Fruit fly (Drosophila melanogaster) whole organism, embryonic: ENCODE measurements around the gene sna.

ENCODE experiments used
- Adf1 ChIP-seq: fragments of 200-800 bp; sonication (Bioruptor generic); IDR thresholded peaks from 2 replicates; pipeline ENCODE4 v1.3.6; 2022; ENCODE audit warnings: missing biosample characterization, missing genetic modification characterization
- Antp ChIP-seq: fragments of 200-800 bp; sonication (Bioruptor generic); optimal IDR thresholded peaks from 3 replicates; lab custom pipeline; 2016; ENCODE audit warnings: missing biosample characterization, missing genetic modification characterization
- CG10543 ChIP-seq: fragments of 200-800 bp; sonication (Bioruptor generic); optimal IDR thresholded peaks from 3 replicates; lab custom pipeline; 2017; ENCODE audit warnings: missing biosample characterization, mild to moderate bottlenecking, missing genetic modification characterization, moderate library complexity
- CG10979 ChIP-seq: fragments of 200-800 bp; sonication (Bioruptor generic); optimal IDR thresholded peaks from 2 replicates; lab custom pipeline; 2018; ENCODE audit warnings: missing biosample characterization, mild to moderate bottlenecking, missing genetic modification characterization, moderate library complexity
- CG11398 ChIP-seq: fragments of 200-800 bp; sonication (Bioruptor generic); optimal IDR thresholded peaks from 2 replicates; lab custom pipeline; 2016; ENCODE audit warnings: missing biosample characterization, missing genetic modification characterization
- CG11456 ChIP-seq: fragments of 200-800 bp; sonication (Bioruptor generic); IDR thresholded peaks from 3 replicates; pipeline ENCODE4 v1.3.6; 2022; ENCODE audit warnings: missing biosample characterization, missing genetic modification characterization
- CG11504 ChIP-seq: fragments of 200-800 bp; sonication (Bioruptor generic); optimal IDR thresholded peaks from 3 replicates; lab custom pipeline; 2019; ENCODE audit warnings: missing biosample characterization, mild to moderate bottlenecking, missing genetic modification characterization, moderate library complexity
- CG12236 ChIP-seq: fragments of 200-800 bp; sonication (Bioruptor generic); optimal IDR thresholded peaks from 2 replicates; lab custom pipeline; 2016; ENCODE audit warnings: missing biosample characterization, missing genetic modification characterization
- CG13424 ChIP-seq: fragments of 200-800 bp; sonication (Bioruptor generic); optimal IDR thresholded peaks from 2 replicates; lab custom pipeline; 2019; ENCODE audit warnings: missing biosample characterization, mild to moderate bottlenecking, missing genetic modification characterization, moderate library complexity
- CG13624 ChIP-seq: fragments of 200-800 bp; sonication (Bioruptor generic); optimal IDR thresholded peaks from 2 replicates; lab custom pipeline; 2016; ENCODE audit warnings: missing biosample characterization, missing genetic modification characterization
- CG13775 ChIP-seq: fragments of 200-800 bp; sonication (Bioruptor generic); optimal IDR thresholded peaks from 3 replicates; lab custom pipeline; 2017; ENCODE audit warnings: missing biosample characterization, mild to moderate bottlenecking, missing genetic modification characterization
- CG15514 ChIP-seq: fragments of 200-800 bp; sonication (Bioruptor generic); optimal IDR thresholded peaks from 3 replicates; lab custom pipeline; 2017; ENCODE audit warnings: missing biosample characterization, missing genetic modification characterization, mild to moderate bottlenecking, moderate library complexity, missing genetic modification reagents
- CG1792 ChIP-seq: fragments of 200-800 bp; sonication (Bioruptor generic); optimal IDR thresholded peaks from 2 replicates; lab custom pipeline; 2016; ENCODE audit warnings: missing biosample characterization, missing genetic modification characterization
- CG18262 ChIP-seq: fragments of 200-800 bp; optimal IDR thresholded peaks from 3 replicates; lab custom pipeline; 2019; ENCODE audit warnings: missing biosample characterization, mild to moderate bottlenecking, missing genetic modification characterization, moderate library complexity
- CG2712 ChIP-seq: fragments of 200-800 bp; optimal IDR thresholded peaks from 3 replicates; lab custom pipeline; 2019; ENCODE audit warnings: missing biosample characterization, mild to moderate bottlenecking, missing genetic modification characterization, moderate library complexity
- CG2875 ChIP-seq: fragments of 200-800 bp; sonication (Bioruptor generic); optimal IDR thresholded peaks from 2 replicates; lab custom pipeline; 2017; ENCODE audit warnings: missing biosample characterization, mild to moderate bottlenecking, missing genetic modification characterization, missing genetic modification reagents
- CG3281 ChIP-seq: fragments of 200-800 bp; sonication (Bioruptor generic); optimal IDR thresholded peaks from 3 replicates; lab custom pipeline; 2017; ENCODE audit warnings: missing biosample characterization, mild to moderate bottlenecking, missing genetic modification characterization
- CG3838 ChIP-seq: fragments of 200-800 bp; sonication (Bioruptor generic); optimal IDR thresholded peaks from 3 replicates; lab custom pipeline; 2016; ENCODE audit warnings: missing biosample characterization, missing genetic modification characterization
- CG6813 ChIP-seq: fragments of 200-800 bp; sonication (Bioruptor generic); optimal IDR thresholded peaks from 2 replicates; lab custom pipeline; 2017; ENCODE audit warnings: missing biosample characterization, missing genetic modification characterization, mild to moderate bottlenecking, moderate library complexity, missing genetic modification reagents
- CG7357 ChIP-seq: fragments of 200-800 bp; sonication (Bioruptor generic); IDR thresholded peaks from 3 replicates; pipeline ENCODE4 v1.3.6; 2022; ENCODE audit warnings: missing biosample characterization, missing genetic modification characterization
- CG7987 ChIP-seq: fragments of 200-800 bp; sonication (Bioruptor generic); optimal IDR thresholded peaks from 2 replicates; lab custom pipeline; 2018; ENCODE audit warnings: missing biosample characterization, mild to moderate bottlenecking, missing genetic modification characterization, moderate library complexity
- CG9727 ChIP-seq: fragments of 200-800 bp; sonication (Bioruptor generic); optimal IDR thresholded peaks from 3 replicates; lab custom pipeline; 2017; ENCODE audit warnings: missing biosample characterization, mild to moderate bottlenecking, missing genetic modification characterization
- CG9932 ChIP-seq: fragments of 200-800 bp; sonication (Bioruptor generic); IDR thresholded peaks from 2 replicates; pipeline ENCODE4 v1.3.6; 2022; ENCODE audit warnings: missing biosample characterization, missing genetic modification characterization
- D ChIP-seq, 2 experiments: fragments of 200-800 bp in 1 of 2; fragments of >200 bp in 1 of 2; sonication (Bioruptor generic) in 1 of 2; optimal IDR thresholded peaks; 2 replicates in 1 of 2; 3 replicates in 1 of 2; lab custom pipeline; 2017; ENCODE audit warnings: mild to moderate bottlenecking in 1 of 2, missing biosample characterization in 1 of 2, missing genetic modification characterization in 1 of 2, missing genetic modification reagents in 1 of 2
- Dad ChIP-seq: fragments of 200-800 bp; sonication (Bioruptor generic); optimal IDR thresholded peaks from 3 replicates; lab custom pipeline; 2016; ENCODE audit warnings: missing biosample characterization, missing genetic modification characterization
- Doc3 ChIP-seq: fragments of 200-800 bp; sonication (Bioruptor generic); IDR thresholded peaks from 3 replicates; pipeline ENCODE4 v1.3.6; 2022; ENCODE audit warnings: missing biosample characterization, missing genetic modification characterization; ENCODE audit not compliant: partially characterized antibody
- Dref ChIP-seq: fragments of 200-800 bp; sonication (Bioruptor generic); IDR thresholded peaks from 2 replicates; pipeline ENCODE4 v1.3.6; 2022; ENCODE audit warnings: missing biosample characterization, missing genetic modification characterization
- Eip74EF ChIP-seq, 2 experiments: fragments of 200-800 bp in 1 of 2; fragments of >200 bp in 1 of 2; sonication (Bioruptor generic) in 1 of 2; optimal IDR thresholded peaks; 2 replicates each; lab custom pipeline; 2017 to 2019; ENCODE audit warnings: missing biosample characterization in 2 of 2, missing genetic modification characterization in 2 of 2, mild to moderate bottlenecking in 1 of 2, moderate library complexity in 1 of 2
- HHEX ChIP-seq: fragments of 200-800 bp; sonication (Bioruptor generic); optimal IDR thresholded peaks from 3 replicates; lab custom pipeline; 2017; ENCODE audit warnings: missing biosample characterization, mild to moderate bottlenecking, missing genetic modification characterization, missing genetic modification reagents
- Hmr ChIP-seq: fragments of 200-800 bp; sonication (Bioruptor generic); optimal IDR thresholded peaks from 3 replicates; lab custom pipeline; 2017; ENCODE audit warnings: mild to moderate bottlenecking, missing biosample characterization, missing genetic modification reagents, missing genetic modification characterization
- Jarid2 ChIP-seq: fragments of 200-800 bp; sonication (Bioruptor generic); optimal IDR thresholded peaks from 3 replicates; lab custom pipeline; 2017; ENCODE audit warnings: mild to moderate bottlenecking, missing biosample characterization, missing genetic modification reagents, missing genetic modification characterization
- MTF-1 ChIP-seq: fragments of 200-800 bp; sonication (Bioruptor generic); optimal IDR thresholded peaks from 2 replicates; lab custom pipeline; 2018; ENCODE audit warnings: missing biosample characterization, mild to moderate bottlenecking, missing genetic modification characterization, borderline replicate concordance
- Mes4 ChIP-seq: fragments of 200-800 bp; sonication (Bioruptor generic); optimal IDR thresholded peaks from 2 replicates; lab custom pipeline; 2016; ENCODE audit warnings: missing biosample characterization, missing genetic modification characterization
- NFAT ChIP-seq: fragments of 200-800 bp; sonication (Bioruptor generic); IDR thresholded peaks from 2 replicates; pipeline ENCODE4 v1.3.6; 2022; ENCODE audit warnings: missing biosample characterization, missing genetic modification characterization
- Scr ChIP-seq: fragments of 200-800 bp; sonication (Bioruptor generic); IDR thresholded peaks from 2 replicates; pipeline ENCODE4 v1.3.6; 2022; ENCODE audit warnings: missing biosample characterization, missing genetic modification characterization; ENCODE audit not compliant: partially characterized antibody
- TFAM ChIP-seq: fragments of 200-800 bp; sonication (Bioruptor generic); optimal IDR thresholded peaks from 2 replicates; lab custom pipeline; 2017; ENCODE audit warnings: missing biosample characterization, missing genetic modification characterization, inconsistent platforms
- Xbp1 ChIP-seq: fragments of 200-800 bp; sonication (Bioruptor generic); optimal IDR thresholded peaks from 3 replicates; lab custom pipeline; 2016; ENCODE audit warnings: missing biosample characterization, mild to moderate bottlenecking, missing genetic modification characterization
- al ChIP-seq: fragments of 200-800 bp; sonication (Bioruptor generic); IDR thresholded peaks from 2 replicates; pipeline ENCODE4 v1.3.6; 2022; ENCODE audit warnings: missing biosample characterization, missing genetic modification characterization
- bigmax ChIP-seq: fragments of 200-800 bp; sonication (Bioruptor generic); optimal IDR thresholded peaks from 2 replicates; lab custom pipeline; 2018; ENCODE audit warnings: missing biosample characterization, mild to moderate bottlenecking, missing genetic modification characterization
- bsh ChIP-seq, 2 experiments: fragments of 200-800 bp; sonication (Bioruptor generic); optimal IDR thresholded peaks; 2 replicates each; lab custom pipeline; 2017 to 2018; ENCODE audit warnings: mild to moderate bottlenecking in 2 of 2, missing biosample characterization in 2 of 2, missing genetic modification characterization in 2 of 2, moderate library complexity in 1 of 2
- dmrt99B ChIP-seq: fragments of 200-800 bp; sonication (Bioruptor generic); optimal IDR thresholded peaks from 2 replicates; lab custom pipeline; 2018; ENCODE audit warnings: missing biosample characterization, mild to moderate bottlenecking, missing genetic modification characterization, moderate library complexity
- insv ChIP-seq, 2 experiments: fragments of 200-800 bp; sonication (Bioruptor generic); optimal IDR thresholded peaks; 3 replicates each; lab custom pipeline; 2016 to 2018; ENCODE audit warnings: missing biosample characterization in 2 of 2, missing genetic modification characterization in 2 of 2
- ro ChIP-seq: fragments of 200-800 bp; sonication (Bioruptor generic); IDR thresholded peaks from 2 replicates; pipeline ENCODE4 v1.3.6; 2022; ENCODE audit warnings: missing biosample characterization, missing genetic modification characterization
- row ChIP-seq: fragments of 200-800 bp; sonication (Bioruptor generic); IDR thresholded peaks from 3 replicates; pipeline ENCODE4 v1.3.6; 2022; ENCODE audit warnings: missing biosample characterization, missing genetic modification characterization
- shn ChIP-seq: fragments of 200-800 bp; sonication (Bioruptor generic); optimal IDR thresholded peaks from 3 replicates; lab custom pipeline; 2016; ENCODE audit warnings: missing biosample characterization, missing genetic modification characterization
- sug ChIP-seq: fragments of 200-800 bp; optimal IDR thresholded peaks from 2 replicates; lab custom pipeline; 2019; ENCODE audit warnings: missing biosample characterization, mild to moderate bottlenecking, missing genetic modification characterization, moderate library complexity
- trh ChIP-seq: fragments of 200-800 bp; sonication (Bioruptor generic); optimal IDR thresholded peaks from 2 replicates; lab custom pipeline; 2016; ENCODE audit warnings: missing biosample characterization, missing genetic modification characterization

sna gene

dm6 chr2L:15498885-15499696 is 21.0 kb upstream of the sna start, which contains the start of gene lace (continued):
- peak; percentile 60 for TF ChIP-seq CG13424 (tag; lab: Kevin White, UChicago)
- peak; percentile 36 for TF ChIP-seq dmrt99B (tag; lab: Kevin White, UChicago)
- no peak for TF ChIP-seq Doc3 (GFP tag; lab: Robert Waterston, UW)
- TF ChIP-seq CG9727 (GFP tag; lab: Kevin White, UChicago), result peak; percentile 72
- TF ChIP-seq CG3838 (GFP tag; lab: Kevin White, UChicago), result peak; percentile 19
- peak; percentile 97 for TF ChIP-seq CG15514 (GFP tag; lab: Kevin White, UChicago)
- peak; percentile 80 for TF ChIP-seq al (GFP tag; lab: Robert Waterston, UW)
- TF ChIP-seq CG1792 (GFP tag; lab: Kevin White, UChicago), result peak; percentile 79
- peak; percentile 89 for TF ChIP-seq NFAT (GFP tag; lab: Robert Waterston, UW)
- TF ChIP-seq bigmax, result peak; percentile 49
- peak; percentile 91 for TF ChIP-seq Mes4 (GFP tag; lab: Kevin White, UChicago)
- no peak for TF ChIP-seq D (optimal IDR thresholded peaks at IDR 0.05; lab: Kevin White, UChicago)
- TF ChIP-seq D (GFP tag; optimal IDR thresholded peaks at IDR 0.05; lab: Kevin White, UChicago), result peak; percentile 64
- peak; percentile 55 for TF ChIP-seq CG6813 (GFP tag; lab: Kevin White, UChicago)
- peak; percentile 95 for TF ChIP-seq CG11456
- peak; percentile 42 for TF ChIP-seq row (GFP tag; lab: Robert Waterston, UW)
- TF ChIP-seq Dref (GFP tag; lab: Robert Waterston, UW), result peak; percentile 46
- TF ChIP-seq ro (GFP tag; lab: Robert Waterston, UW), result no peak; the same call in 1 of the 2 replicates
- TF ChIP-seq Eip74EF (GFP tag; optimal IDR thresholded peaks at IDR 0.05; lab: Kevin White, UChicago), result no peak
- peak; percentile 73 for TF ChIP-seq CG11504 (tag; lab: Kevin White, UChicago)
- TF ChIP-seq CG13775 (GFP tag; lab: Kevin White, UChicago), result peak; percentile 87
- peak; percentile 78 for TF ChIP-seq trh (GFP tag; lab: Kevin White, UChicago)
- peak; percentile 70 for TF ChIP-seq Jarid2 (GFP tag; lab: Kevin White, UChicago)
- peak; percentile 75 for TF ChIP-seq CG12236 (GFP tag; lab: Kevin White, UChicago)
- peak; percentile 73 for TF ChIP-seq HHEX (GFP tag; lab: Kevin White, UChicago)
- peak; percentile 83 for TF ChIP-seq Dad (GFP tag; lab: Kevin White, UChicago)
- TF ChIP-seq shn (GFP tag; lab: Kevin White, UChicago), result peak; percentile 83
- peak; percentile 35; the same call in 1 of the 2 replicates for TF ChIP-seq Adf1 (GFP tag; lab: Robert Waterston, UW)
- TF ChIP-seq CG10979 (tag; lab: Kevin White, UChicago), result peak; percentile 67
- TF ChIP-seq Hmr (GFP tag; lab: Kevin White, UChicago), result peak; percentile 96
- TF ChIP-seq CG10543 (GFP tag; lab: Kevin White, UChicago), result peak; percentile 76
- TF ChIP-seq CG2875 (GFP tag; lab: Kevin White, UChicago), result peak; percentile 78
- peak; percentile 86 for TF ChIP-seq CG13624 (GFP tag; lab: Kevin White, UChicago)
- TF ChIP-seq Antp (GFP tag; lab: Kevin White, UChicago), result peak; percentile 71
- TF ChIP-seq CG7987 (GFP tag; lab: Kevin White, UChicago), result peak; percentile 92
- peak; percentile 82 for TF ChIP-seq MTF-1 (GFP tag; lab: Kevin White, UChicago)
- TF ChIP-seq CG3281 (GFP tag; lab: Kevin White, UChicago), result peak; percentile 70
- TF ChIP-seq CG18262 (tag; lab: Kevin White, UChicago), result peak; percentile 37
- 0 out of 3 replicates have a peak, but pooled peaks have one; percentile 14 for TF ChIP-seq CG7357
- TF ChIP-seq CG9932 (GFP tag; lab: Robert Waterston, UW), result peak; percentile 82
- TF ChIP-seq bsh (GFP tag; optimal IDR thresholded peaks at IDR 0.05; lab: Kevin White, UChicago), result peak; percentile 62 to 73
- no peak for TF ChIP-seq TFAM (GFP tag; lab: Kevin White, UChicago)
- peak; percentile 85 for TF ChIP-seq Xbp1
- TF ChIP-seq sug (tag; lab: Kevin White, UChicago), result peak; percentile 68
- TF ChIP-seq CG11398 (GFP tag; lab: Kevin White, UChicago), result peak; percentile 76
- peak; percentile 85 to 99 for TF ChIP-seq insv (GFP tag; optimal IDR thresholded peaks at IDR 0.05; lab: Kevin White, UChicago)
- no peak for TF ChIP-seq Scr (GFP tag; lab: Robert Waterston, UW)
- peak; percentile 73 for TF ChIP-seq CG2712 (tag; lab: Kevin White, UChicago)
